Worm (Caenorhabditis elegans) whole organism, L1 larva: Measurements from ENCODE around the gene F36D3.5.

Experiments
- ceh-88 ChIP-seq: fragments of 200-800 bp; sonication (Bioruptor generic); IDR thresholded peaks from 2 replicates; pipeline ENCODE4 v1.3.6; 2022; ENCODE audit warnings: missing genetic modification characterization, missing compliant biosample characterization
- dpl-1 ChIP-seq, 3 experiments: fragments of 150-350 bp in 2 of 3; sonication (generic microtip) in 1 of 3; optimal IDR thresholded peaks; 2 replicates each; lab custom pipeline; 2014 to 2017; ENCODE audit warnings: missing biosample characterization in 3 of 3, missing genetic modification characterization in 3 of 3, missing genetic modification reagents in 3 of 3
- dsc-1 ChIP-seq: sonication (generic microtip); optimal IDR thresholded peaks from 2 replicates; lab custom pipeline; 2016; ENCODE audit warnings: mild to moderate bottlenecking, missing genetic modification characterization, missing compliant biosample characterization
- fkh-4 ChIP-seq: sonication (generic microtip); optimal IDR thresholded peaks from 2 replicates; lab custom pipeline; 2016; ENCODE audit warnings: missing compliant biosample characterization, missing genetic modification characterization, borderline replicate concordance
- nhr-12 ChIP-seq: sonication (generic microtip); optimal IDR thresholded peaks from 2 replicates; lab custom pipeline; 2017; ENCODE audit warnings: missing biosample characterization, missing genetic modification characterization
- nhr-28 ChIP-seq: fragments of 150-350 bp; optimal IDR thresholded peaks from 2 replicates; lab custom pipeline; 2014; ENCODE audit warnings: missing biosample characterization, missing genetic modification characterization
- nhr-77 ChIP-seq: fragments of 150-350 bp; optimal IDR thresholded peaks from 2 replicates; lab custom pipeline; 2014; ENCODE audit warnings: missing biosample characterization, missing genetic modification characterization
- pqm-1 ChIP-seq: sonication (generic microtip); optimal IDR thresholded peaks from 3 replicates; lab custom pipeline; 2017; ENCODE audit warnings: missing biosample characterization, missing genetic modification characterization
- snpc-4 ChIP-seq: fragments of 150-350 bp; optimal IDR thresholded peaks from 2 replicates; lab custom pipeline; 2014; ENCODE audit warnings: missing biosample characterization, missing genetic modification characterization
- sox-4 ChIP-seq: sonication (generic microtip); optimal IDR thresholded peaks from 2 replicates; lab custom pipeline; 2016; ENCODE audit warnings: missing genetic modification characterization, missing compliant biosample characterization
- unc-62 ChIP-seq: fragments of 150-350 bp; optimal IDR thresholded peaks from 2 replicates; lab custom pipeline; 2014; ENCODE audit warnings: missing biosample characterization, missing genetic modification reagents, missing genetic modification characterization
- unc-86 ChIP-seq: sonication (generic microtip); optimal IDR thresholded peaks from 2 replicates; lab custom pipeline; 2016; ENCODE audit warnings: missing genetic modification characterization, missing compliant biosample characterization
- zag-1 ChIP-seq: fragments of 150-350 bp; optimal IDR thresholded peaks from 2 replicates; lab custom pipeline; 2014; ENCODE audit warnings: missing biosample characterization, missing genetic modification characterization

DNA sequence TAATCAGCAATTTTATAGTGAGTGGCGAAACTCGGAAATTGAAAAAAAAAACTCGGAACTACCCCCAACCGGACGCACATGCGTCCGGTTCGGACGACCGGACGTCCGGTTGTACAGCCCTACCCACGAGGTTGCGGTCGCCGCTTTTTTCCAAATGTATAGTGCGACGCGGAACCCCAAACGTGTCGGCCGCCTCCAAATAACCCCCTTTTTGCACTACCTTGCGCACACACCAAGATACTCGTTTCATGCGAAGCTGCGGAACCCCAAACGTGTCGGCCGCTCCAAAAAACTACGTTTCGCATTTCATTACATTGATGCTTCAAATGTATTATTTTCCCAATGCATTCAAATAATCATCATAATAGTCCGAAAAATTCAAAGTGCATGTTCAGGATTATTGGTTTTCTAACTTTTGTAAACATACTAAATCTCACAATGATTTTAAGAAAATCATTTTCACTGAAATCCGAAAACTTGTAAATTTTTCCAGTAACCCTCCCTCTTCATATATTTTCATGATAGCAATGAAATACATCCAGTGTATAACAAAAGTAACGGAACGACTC lies 43.0 kb downstream of the F36D3.5 start, which contains the start of gene srw-35:
- TF ChIP-seq dsc-1 (tag; lab: Kevin White, UChicago) (no peak), nhr-77 (tag; lab: Kevin White, UChicago) (no peak), snpc-4 (no peak), dpl-1 (GFP tag; optimal IDR thresholded peaks at IDR 0.05; lab: Kevin White, UChicago) (no peak), nhr-28 (tag; lab: Kevin White, UChicago) (no peak), unc-62 (no peak), nhr-12 (tag; lab: Kevin White, UChicago) (no peak), zag-1 (tag; lab: Kevin White, UChicago) (no peak), pqm-1 (no peak), fkh-4 (tag; lab: Kevin White, UChicago) (no peak), sox-4 (tag; lab: Kevin White, UChicago) (no peak), ceh-88 (no peak), unc-86 (tag; lab: Kevin White, UChicago) (no peak)
